Fruit fly (Drosophila melanogaster) whole organism, embryonic: Measurements from ENCODE around the gene CG7101.
A peak's percentile ranks its signal among the peaks of the same experiment; 100 is the strongest.

Experiments used
- Aef1 ChIP-seq: fragments of 200-800 bp; sonication (Bioruptor generic); IDR thresholded peaks from 3 replicates; pipeline ENCODE4 v1.3.6; 2022; ENCODE audit warnings: missing biosample characterization, missing genetic modification characterization
- Atf-2 ChIP-seq: fragments of 200-800 bp; sonication (Bioruptor generic); optimal IDR thresholded peaks from 2 replicates; lab custom pipeline; 2016; ENCODE audit warnings: missing biosample characterization, missing genetic modification characterization
- Atf6 ChIP-seq: fragments of 200-800 bp; sonication (Bioruptor generic); IDR thresholded peaks from 2 replicates; pipeline ENCODE4 v1.3.6; 2022; ENCODE audit warnings: missing biosample characterization, missing genetic modification characterization
- CG10267 ChIP-seq: fragments of 200-800 bp; sonication (Bioruptor generic); optimal IDR thresholded peaks from 2 replicates; lab custom pipeline; 2018; ENCODE audit warnings: missing biosample characterization, mild to moderate bottlenecking, missing genetic modification characterization, moderate library complexity
- CG11723 ChIP-seq: fragments of 200-800 bp; sonication (Bioruptor generic); optimal IDR thresholded peaks from 2 replicates; lab custom pipeline; 2017; ENCODE audit warnings: missing biosample characterization, mild to moderate bottlenecking, missing genetic modification characterization
- CG12659 ChIP-seq: fragments of 200-800 bp; sonication (Bioruptor generic); optimal IDR thresholded peaks from 3 replicates; lab custom pipeline; 2017; ENCODE audit warnings: mild to moderate bottlenecking, missing biosample characterization, missing genetic modification reagents, missing genetic modification characterization
- CG14965 ChIP-seq: fragments of 200-800 bp; sonication (Bioruptor generic); optimal IDR thresholded peaks from 2 replicates; lab custom pipeline; 2016; ENCODE audit warnings: missing biosample characterization, missing genetic modification characterization, borderline replicate concordance
- CG15269 ChIP-seq: fragments of 200-800 bp; sonication (Bioruptor generic); optimal IDR thresholded peaks from 2 replicates; lab custom pipeline; 2018; ENCODE audit warnings: missing biosample characterization, mild to moderate bottlenecking, missing genetic modification characterization, moderate library complexity
- CG15514 ChIP-seq: fragments of 200-800 bp; sonication (Bioruptor generic); optimal IDR thresholded peaks from 3 replicates; lab custom pipeline; 2017; ENCODE audit warnings: missing biosample characterization, missing genetic modification characterization, mild to moderate bottlenecking, moderate library complexity, missing genetic modification reagents
- CG15696 ChIP-seq: fragments of 200-800 bp; sonication (Bioruptor generic); optimal IDR thresholded peaks from 2 replicates; lab custom pipeline; 2019; ENCODE audit warnings: missing biosample characterization, mild to moderate bottlenecking, missing genetic modification characterization, moderate library complexity
- CG16815 ChIP-seq: fragments of 200-800 bp; sonication (Bioruptor generic); optimal IDR thresholded peaks from 3 replicates; lab custom pipeline; 2017; ENCODE audit warnings: missing biosample characterization, mild to moderate bottlenecking, missing genetic modification characterization
- CG16863 ChIP-seq: fragments of 200-800 bp; sonication (Bioruptor generic); optimal IDR thresholded peaks from 3 replicates; lab custom pipeline; 2016; ENCODE audit warnings: missing biosample characterization, missing genetic modification characterization
- CG17328 ChIP-seq: fragments of 200-800 bp; sonication (Bioruptor generic); IDR thresholded peaks from 2 replicates; pipeline ENCODE4 v1.3.6; 2022; ENCODE audit warnings: missing biosample characterization, missing genetic modification characterization
- CG2678 ChIP-seq: fragments of 200-800 bp; sonication (Bioruptor generic); optimal IDR thresholded peaks from 3 replicates; lab custom pipeline; 2019; ENCODE audit warnings: missing biosample characterization, mild to moderate bottlenecking, missing genetic modification characterization, moderate library complexity
- CG32767 ChIP-seq: fragments of 200-800 bp; sonication (Bioruptor generic); IDR thresholded peaks from 2 replicates; pipeline ENCODE4 v1.3.6; 2022; ENCODE audit warnings: missing biosample characterization, missing genetic modification characterization
- CG34376 ChIP-seq: fragments of 200-800 bp; sonication (Bioruptor generic); optimal IDR thresholded peaks from 2 replicates; lab custom pipeline; 2018; ENCODE audit warnings: missing biosample characterization, mild to moderate bottlenecking, missing genetic modification characterization
- CG3995 ChIP-seq: fragments of 200-800 bp; sonication (Bioruptor generic); optimal IDR thresholded peaks from 3 replicates; lab custom pipeline; 2016; ENCODE audit warnings: missing biosample characterization, missing genetic modification characterization
- CG4424 ChIP-seq: fragments of 200-800 bp; sonication (Bioruptor generic); optimal IDR thresholded peaks from 3 replicates; lab custom pipeline; 2016; ENCODE audit warnings: missing biosample characterization, missing genetic modification characterization
- CG4730 ChIP-seq: fragments of 200-800 bp; sonication (Bioruptor generic); IDR thresholded peaks from 2 replicates; pipeline ENCODE4 v1.3.6; 2022; ENCODE audit warnings: missing biosample characterization, missing genetic modification characterization
- CG6765 ChIP-seq: fragments of 200-800 bp; sonication (Bioruptor generic); optimal IDR thresholded peaks from 3 replicates; lab custom pipeline; 2017; ENCODE audit warnings: missing biosample characterization, mild to moderate bottlenecking, missing genetic modification characterization
- CG7357 ChIP-seq: fragments of 200-800 bp; sonication (Bioruptor generic); IDR thresholded peaks from 3 replicates; pipeline ENCODE4 v1.3.6; 2022; ENCODE audit warnings: missing biosample characterization, missing genetic modification characterization
- CG7963 ChIP-seq: fragments of 200-800 bp; sonication (Bioruptor generic); IDR thresholded peaks from 3 replicates; pipeline ENCODE4 v1.3.6; 2022; ENCODE audit warnings: missing biosample characterization, missing genetic modification characterization; ENCODE audit not compliant: partially characterized antibody
- CG9609 ChIP-seq: fragments of 200-800 bp; sonication (Bioruptor generic); optimal IDR thresholded peaks from 3 replicates; lab custom pipeline; 2016; ENCODE audit warnings: missing biosample characterization, missing genetic modification characterization
- CG9817 ChIP-seq: fragments of 200-800 bp; sonication (Bioruptor generic); optimal IDR thresholded peaks from 2 replicates; lab custom pipeline; 2018; ENCODE audit warnings: missing biosample characterization, mild to moderate bottlenecking, missing genetic modification characterization, moderate library complexity
- Fer3 ChIP-seq: fragments of 200-800 bp; sonication (Bioruptor generic); optimal IDR thresholded peaks from 2 replicates; lab custom pipeline; 2018; ENCODE audit warnings: missing biosample characterization, mild to moderate bottlenecking, missing genetic modification characterization, moderate library complexity
- Hey ChIP-seq: fragments of 200-800 bp; sonication (Bioruptor generic); optimal IDR thresholded peaks from 3 replicates; lab custom pipeline; 2018; ENCODE audit warnings: missing biosample characterization, mild to moderate bottlenecking, missing genetic modification characterization
- Jarid2 ChIP-seq: fragments of 200-800 bp; sonication (Bioruptor generic); optimal IDR thresholded peaks from 3 replicates; lab custom pipeline; 2017; ENCODE audit warnings: mild to moderate bottlenecking, missing biosample characterization, missing genetic modification reagents, missing genetic modification characterization
- Kr ChIP-seq: fragments of 200-800 bp; sonication (Bioruptor generic); optimal IDR thresholded peaks from 2 replicates; lab custom pipeline; 2017; ENCODE audit warnings: missing biosample characterization, mild to moderate bottlenecking, missing genetic modification characterization
- Lhr ChIP-seq: fragments of 200-800 bp; sonication (Bioruptor generic); optimal IDR thresholded peaks from 3 replicates; lab custom pipeline; 2017; ENCODE audit warnings: mild to moderate bottlenecking, missing biosample characterization, missing genetic modification reagents, missing genetic modification characterization
- MBD-R2 ChIP-seq: fragments of 200-800 bp; sonication (Bioruptor generic); IDR thresholded peaks from 2 replicates; pipeline ENCODE4 v1.3.6; 2022; ENCODE audit warnings: missing biosample characterization, missing genetic modification characterization
- Pdp1 ChIP-seq, 2 experiments: fragments of 200-800 bp; sonication (Bioruptor generic); optimal IDR thresholded peaks; 3 replicates each; lab custom pipeline; 2016; ENCODE audit warnings: missing biosample characterization in 2 of 2, missing genetic modification characterization in 2 of 2, mild to moderate bottlenecking in 1 of 2, moderate library complexity in 1 of 2
- Six4 ChIP-seq: fragments of 200-800 bp; sonication (Bioruptor generic); optimal IDR thresholded peaks from 2 replicates; lab custom pipeline; 2016; ENCODE audit warnings: missing biosample characterization, missing genetic modification characterization
- Trl ChIP-seq, 3 experiments: fragments of >200 bp in 2 of 3; fragments of 200-800 bp in 1 of 3; sonication (Bioruptor generic) in 1 of 3; optimal IDR thresholded peaks; 2 replicates in 1 of 3; 3 replicates in 2 of 3; lab custom pipeline; 2016 to 2017; ENCODE audit warnings: missing biosample characterization in 1 of 3, missing genetic modification characterization in 1 of 3
- ase ChIP-seq: fragments of 200-800 bp; sonication (Bioruptor generic); IDR thresholded peaks from 3 replicates; pipeline ENCODE4 v1.3.6; 2022; ENCODE audit warnings: missing biosample characterization, missing genetic modification characterization
- bab2 ChIP-seq: fragments of 200-800 bp; sonication (Bioruptor generic); optimal IDR thresholded peaks from 2 replicates; lab custom pipeline; 2016; ENCODE audit warnings: missing biosample characterization, missing genetic modification characterization
- cwo ChIP-seq: fragments of 200-800 bp; sonication (Bioruptor generic); optimal IDR thresholded peaks from 3 replicates; lab custom pipeline; 2017; ENCODE audit warnings: missing biosample characterization, missing genetic modification characterization, mild to moderate bottlenecking, moderate library complexity, missing genetic modification reagents
- jigr1 ChIP-seq: fragments of 200-800 bp; sonication (Bioruptor generic); IDR thresholded peaks from 3 replicates; pipeline ENCODE4 v1.3.6; 2022; ENCODE audit warnings: missing biosample characterization, missing genetic modification characterization
- kah ChIP-seq: fragments of 200-800 bp; sonication (Bioruptor generic); optimal IDR thresholded peaks from 2 replicates; lab custom pipeline; 2018; ENCODE audit warnings: missing biosample characterization, mild to moderate bottlenecking, missing genetic modification characterization
- knrl ChIP-seq: fragments of 200-800 bp; sonication (Bioruptor generic); IDR thresholded peaks from 3 replicates; pipeline ENCODE4 v1.3.6; 2022; ENCODE audit warnings: missing biosample characterization, missing genetic modification characterization; ENCODE audit not compliant: partially characterized antibody
- lilli ChIP-seq: fragments of 200-800 bp; sonication (Bioruptor generic); optimal IDR thresholded peaks from 3 replicates; lab custom pipeline; 2016; ENCODE audit warnings: missing biosample characterization, missing genetic modification characterization
- org-1 ChIP-seq: fragments of 200-800 bp; sonication (Bioruptor generic); optimal IDR thresholded peaks from 2 replicates; lab custom pipeline; 2017; ENCODE audit warnings: missing biosample characterization, missing genetic modification characterization
- pb ChIP-seq: fragments of 200-800 bp; sonication (Bioruptor generic); optimal IDR thresholded peaks from 3 replicates; lab custom pipeline; 2016; ENCODE audit warnings: missing biosample characterization, missing genetic modification characterization
- phol ChIP-seq: fragments of 200-800 bp; sonication (Bioruptor generic); optimal IDR thresholded peaks from 3 replicates; lab custom pipeline; 2018; ENCODE audit warnings: missing biosample characterization, mild to moderate bottlenecking, missing genetic modification characterization, moderate library complexity
- shn ChIP-seq: fragments of 200-800 bp; sonication (Bioruptor generic); optimal IDR thresholded peaks from 3 replicates; lab custom pipeline; 2016; ENCODE audit warnings: missing biosample characterization, missing genetic modification characterization
- sisA ChIP-seq: fragments of 200-800 bp; sonication (Bioruptor generic); IDR thresholded peaks from 2 replicates; pipeline ENCODE4 v1.3.6; 2022; ENCODE audit warnings: missing biosample characterization, missing genetic modification characterization
- usp ChIP-seq: fragments of >200 bp; optimal IDR thresholded peaks from 2 replicates; lab custom pipeline; 2017; ENCODE audit warnings: missing biosample characterization, missing genetic modification characterization
- wdn ChIP-seq: fragments of 200-800 bp; sonication (Bioruptor generic); IDR thresholded peaks from 2 replicates; pipeline ENCODE4 v1.3.6; 2022; ENCODE audit warnings: missing biosample characterization, missing genetic modification characterization
- zfh2 ChIP-seq: fragments of 200-800 bp; sonication (Bioruptor generic); optimal IDR thresholded peaks from 2 replicates; lab custom pipeline; 2016; ENCODE audit warnings: missing biosample characterization, missing genetic modification characterization

Gene CG7101

DNA sequence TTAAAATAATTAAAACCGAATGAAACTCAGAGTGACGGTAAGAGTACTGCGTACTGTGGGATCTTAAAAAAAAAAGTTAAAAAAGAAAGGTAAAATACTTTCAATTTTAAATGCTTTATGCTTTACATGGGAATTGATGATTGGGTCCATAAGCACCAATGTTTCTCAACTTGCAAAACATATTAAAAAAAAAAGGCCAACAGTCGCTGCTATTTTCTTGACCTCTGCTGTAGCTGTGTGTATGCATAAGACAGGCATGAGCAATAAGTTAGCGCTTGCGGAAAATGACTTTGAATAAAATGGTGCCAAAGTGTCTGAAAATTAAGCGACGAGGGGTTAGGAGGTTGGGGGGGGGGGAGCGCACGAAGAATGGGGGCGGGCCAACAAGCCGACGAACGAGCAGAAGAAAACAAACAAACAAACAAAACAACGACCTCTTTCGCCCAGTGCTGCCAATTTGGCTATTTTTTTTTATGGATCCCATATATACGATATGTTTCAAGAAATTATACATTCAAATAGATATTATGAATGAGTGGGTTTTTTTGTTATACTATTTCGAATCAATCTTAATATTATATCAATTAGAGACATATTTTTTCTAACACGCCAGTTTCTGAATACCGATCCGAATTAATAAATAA lies 39.2 kb downstream of the CG7101 start (continued):
- TF ChIP-seq CG32767 (GFP tag; lab: Robert Waterston, UW) = peak; percentile 60; the same call in 1 of the 2 replicates
- no peak for TF ChIP-seq CG12659 (GFP tag; lab: Kevin White, UChicago)
- 0 out of 2 replicates have a peak, but pooled peaks have one; percentile 25 for TF ChIP-seq wdn
- no peak for TF ChIP-seq Hey (tag; lab: Kevin White, UChicago)
- peak; percentile 50; the same call in 1 of the 2 replicates for TF ChIP-seq CG17328
- no peak for TF ChIP-seq shn (GFP tag; lab: Kevin White, UChicago)
- peak; percentile 13 for TF ChIP-seq CG15696
- no peak for TF ChIP-seq CG7963 (GFP tag; lab: Robert Waterston, UW)
- no peak for TF ChIP-seq Jarid2 (GFP tag; lab: Kevin White, UChicago)
- TF ChIP-seq CG16815 (GFP tag; lab: Kevin White, UChicago) = no peak
- no peak for TF ChIP-seq usp (GFP tag; lab: Kevin White, UChicago)
- TF ChIP-seq ase = peak; percentile 68; the same call in 2 of the 3 replicates
- no peak for TF ChIP-seq knrl (GFP tag; lab: Robert Waterston, UW)
- TF ChIP-seq phol (tag; lab: Kevin White, UChicago) = peak; percentile 53
- peak; percentile 12 to 47 for TF ChIP-seq Pdp1 (GFP tag; optimal IDR thresholded peaks at IDR 0.05; lab: Kevin White, UChicago)
- 0 out of 3 replicates have a peak, but pooled peaks have one; percentile 26 for TF ChIP-seq CG7357 (GFP tag; lab: Robert Waterston, UW)
- no peak for TF ChIP-seq zfh2 (GFP tag; lab: Kevin White, UChicago)
- TF ChIP-seq cwo = peak; percentile 15
- TF ChIP-seq CG4730 (GFP tag; lab: Robert Waterston, UW) = no peak; the same call in 1 of the 2 replicates
- peak; percentile 27 for TF ChIP-seq Six4 (GFP tag; lab: Kevin White, UChicago)
- peak; percentile 57 for TF ChIP-seq sisA
- TF ChIP-seq CG4424 (GFP tag; lab: Kevin White, UChicago) = peak; percentile 19
- peak; percentile 27 for TF ChIP-seq CG16863
- peak; percentile 34 for TF ChIP-seq CG10267
- TF ChIP-seq CG15269 (tag; lab: Kevin White, UChicago) = peak; percentile 65
- TF ChIP-seq CG15514 (GFP tag; lab: Kevin White, UChicago) = no peak
- TF ChIP-seq lilli (GFP tag; lab: Kevin White, UChicago) = peak; percentile 47
- TF ChIP-seq CG9817 (tag; lab: Kevin White, UChicago) = peak; percentile 25
- TF ChIP-seq Atf6 = peak; percentile 30; the same call in 1 of the 2 replicates
- no peak for TF ChIP-seq CG34376 (GFP tag; lab: Kevin White, UChicago)
- no peak for TF ChIP-seq CG6765
- TF ChIP-seq CG11723 (GFP tag; lab: Kevin White, UChicago) = no peak
- no peak for TF ChIP-seq Lhr (GFP tag; lab: Kevin White, UChicago)
- no peak for TF ChIP-seq CG3995 (GFP tag; lab: Kevin White, UChicago)
- TF ChIP-seq org-1 (GFP tag; lab: Kevin White, UChicago) = peak; percentile 3
- no peak for TF ChIP-seq Kr
- no peak for TF ChIP-seq Atf-2 (GFP tag; lab: Kevin White, UChicago)
- TF ChIP-seq pb (GFP tag; lab: Kevin White, UChicago) = peak; percentile 46
- TF ChIP-seq bab2 (GFP tag; lab: Kevin White, UChicago) = no peak
- TF ChIP-seq jigr1 = 0 out of 3 replicates have a peak, but pooled peaks have one; percentile 26
- TF ChIP-seq kah (GFP tag; lab: Kevin White, UChicago) = peak; percentile 17
- TF ChIP-seq MBD-R2 = peak; percentile 27; the same call in 1 of the 2 replicates
- peak; percentile 64 for TF ChIP-seq CG2678
- TF ChIP-seq CG9609 = no peak
- no peak for TF ChIP-seq CG14965 (GFP tag; lab: Kevin White, UChicago)
- TF ChIP-seq Fer3 (tag; lab: Kevin White, UChicago) = peak; percentile 55
- TF ChIP-seq Aef1 (GFP tag; lab: Robert Waterston, UW) = peak; percentile 54; the same call in 2 of the 3 replicates
- TF ChIP-seq Trl (optimal IDR thresholded peaks at IDR 0.05; lab: Kevin White, UChicago) = no peak
- peak; percentile 37 for TF ChIP-seq Trl (GFP tag; optimal IDR thresholded peaks at IDR 0.05; lab: Kevin White, UChicago)
